Fruit fly (Drosophila melanogaster): ENCODE results near the gene Gyc89Db.

Gyc89Db gene

dm6 chr3R:16496209-16496608 lies 19.3 kb downstream of the Gyc89Db start (continued):
- TF ChIP-seq gcm (GFP tag; optimal IDR thresholded peaks at IDR 0.05): peak; percentile 58
- TF ChIP-seq Trl (optimal IDR thresholded peaks at IDR 0.05): no peak
- TF ChIP-seq Trl (GFP tag; optimal IDR thresholded peaks at IDR 0.05): no peak
- no peak for TF ChIP-seq CG8359 (GFP tag; optimal IDR thresholded peaks at IDR 0.05; ENCODE audit: borderline replicate concordance)
- TF ChIP-seq kah (GFP tag; optimal IDR thresholded peaks at IDR 0.05): peak; percentile 33
- TF ChIP-seq mirr (GFP tag; optimal IDR thresholded peaks at IDR 0.05): no peak
- TF ChIP-seq CG3065 (GFP tag; optimal IDR thresholded peaks at IDR 0.05): no peak
- no peak for TF ChIP-seq CG4854 (GFP tag; optimal IDR thresholded peaks at IDR 0.05)
- peak; percentile 15 for TF ChIP-seq CG4424 (GFP tag; optimal IDR thresholded peaks at IDR 0.05)
- TF ChIP-seq salm (tag; optimal IDR thresholded peaks at IDR 0.05): peak; percentile 14
- no peak for TF ChIP-seq danr (GFP tag; IDR thresholded peaks at IDR 0.05)
- TF ChIP-seq fu2 (GFP tag; optimal IDR thresholded peaks at IDR 0.05): no peak
- peak; percentile 47 for TF ChIP-seq CG10267 (tag; optimal IDR thresholded peaks at IDR 0.05)
- TF ChIP-seq caup (GFP tag; optimal IDR thresholded peaks at IDR 0.05; ENCODE audit: severe bottlenecking): no peak
- no peak for TF ChIP-seq lmd (GFP tag; IDR thresholded peaks at IDR 0.05)
- peak; percentile 77 for TF ChIP-seq Med (GFP tag)
- no peak for TF ChIP-seq Meics (GFP tag; optimal IDR thresholded peaks at IDR 0.05)
- TF ChIP-seq tgo (GFP tag; IDR thresholded peaks at IDR 0.05): peak; percentile 55; the same call in 2 of the 3 replicates
- no peak for TF ChIP-seq crc (GFP tag; optimal IDR thresholded peaks at IDR 0.05)
- TF ChIP-seq tap (tag; optimal IDR thresholded peaks at IDR 0.05): peak; percentile 61
- TF ChIP-seq CG9797 (GFP tag; optimal IDR thresholded peaks at IDR 0.05): no peak
- peak; percentile 69 for TF ChIP-seq Ssrp (tag; optimal IDR thresholded peaks at IDR 0.05)
- peak; percentile 55; the same call in 1 of the 2 replicates for TF ChIP-seq wor (GFP tag; IDR thresholded peaks at IDR 0.05)
- TF ChIP-seq emc (GFP tag; optimal IDR thresholded peaks at IDR 0.05): no peak
- peak; percentile 19 for TF ChIP-seq trem (tag; optimal IDR thresholded peaks at IDR 0.05)
- peak; percentile 21 for TF ChIP-seq Nf-YB (GFP tag; optimal IDR thresholded peaks at IDR 0.05)
- peak; percentile 55; the same call in 1 of the 2 replicates for TF ChIP-seq HLH3B (GFP tag; IDR thresholded peaks at IDR 0.05)
- peak; percentile 39 for TF ChIP-seq odd (GFP tag; optimal IDR thresholded peaks at IDR 0.05)
- peak; percentile 52 for TF ChIP-seq ap (GFP tag; IDR thresholded peaks at IDR 0.05)
- TF ChIP-seq CG14710 (tag; optimal IDR thresholded peaks at IDR 0.05): peak; percentile 43
- TF ChIP-seq Side (GFP tag; optimal IDR thresholded peaks at IDR 0.05): no peak
- TF ChIP-seq CG7556 (GFP tag; optimal IDR thresholded peaks at IDR 0.05): peak; percentile 52
- TF ChIP-seq CG32532 (GFP tag; IDR thresholded peaks at IDR 0.05): no peak
- peak; percentile 59 for TF ChIP-seq CG5180 (GFP tag; optimal IDR thresholded peaks at IDR 0.05)
- no peak for TF ChIP-seq CG31224 (GFP tag; IDR thresholded peaks at IDR 0.05)
- peak; percentile 21 for TF ChIP-seq CG4707 (GFP tag; optimal IDR thresholded peaks at IDR 0.05)
- peak; percentile 21 for TF ChIP-seq zf30C (GFP tag; optimal IDR thresholded peaks at IDR 0.05)
- TF ChIP-seq disco-r (GFP tag; optimal IDR thresholded peaks at IDR 0.05): no peak
- peak; percentile 11 for TF ChIP-seq bcd (GFP tag; optimal IDR thresholded peaks at IDR 0.05)
- TF ChIP-seq CG31441 (GFP tag; IDR thresholded peaks at IDR 0.05): peak; percentile 76
- peak; percentile 77 for TF ChIP-seq phol (tag; optimal IDR thresholded peaks at IDR 0.05)
- no peak for TF ChIP-seq wdn (GFP tag; IDR thresholded peaks at IDR 0.05)
- peak in 1 of 2 experiments; percentile 59 for TF ChIP-seq Eip74EF (GFP tag; optimal IDR thresholded peaks at IDR 0.05)
- peak; percentile 46; the same call in 1 of the 3 replicates for TF ChIP-seq zfh1 (GFP tag; IDR thresholded peaks at IDR 0.05)
- peak; percentile 25; the same call in 1 of the 3 replicates for TF ChIP-seq croc (GFP tag; conservative IDR thresholded peaks at IDR 0.05)
- TF ChIP-seq CG10431 (GFP tag; optimal IDR thresholded peaks at IDR 0.05): peak; percentile 7
- TF ChIP-seq pnt (GFP tag; optimal IDR thresholded peaks at IDR 0.05): peak; percentile 3
- TF ChIP-seq Dip3 (GFP tag; optimal IDR thresholded peaks at IDR 0.05): no peak
- TF ChIP-seq CG18764 (GFP tag; optimal IDR thresholded peaks at IDR 0.05): no peak
- TF ChIP-seq pho (GFP tag; optimal IDR thresholded peaks at IDR 0.05): no peak
- no peak for TF ChIP-seq kay (GFP tag; optimal IDR thresholded peaks at IDR 0.05)
- TF ChIP-seq HmgD (GFP tag; optimal IDR thresholded peaks at IDR 0.05): no peak

Measured in whole organism, embryonic.